Worm (Caenorhabditis elegans) whole organism, midembryonic: ENCODE results near the gene mam-6.

Source experiments
- T22C8.4 ChIP-seq: fragments of 200-800 bp; sonication (Bioruptor generic); IDR thresholded peaks from 2 replicates; pipeline ENCODE4 v1.3.6; 2022; ENCODE audit warnings: missing genetic modification characterization, missing compliant biosample characterization
- cog-1 ChIP-seq: sonication (generic microtip); optimal IDR thresholded peaks from 2 replicates; lab custom pipeline; 2016; ENCODE audit warnings: missing genetic modification characterization, missing compliant biosample characterization
- flt-1 ChIP-seq: fragments of 200-800 bp; sonication (Bioruptor generic); IDR thresholded peaks from 2 replicates; pipeline ENCODE4 v1.3.6; 2022; ENCODE audit warnings: missing genetic modification characterization, missing compliant biosample characterization
- med-1 ChIP-seq: sonication (generic microtip); optimal IDR thresholded peaks from 2 replicates; lab custom pipeline; 2017; ENCODE audit warnings: missing genetic modification characterization, mild to moderate bottlenecking, missing compliant biosample characterization, antibody characterized with exemption, missing genetic modification reagents; ENCODE audit not compliant: insufficient read depth
- ref-1 ChIP-seq: fragments of 200-800 bp; sonication (Bioruptor generic); conservative IDR thresholded peaks from 2 replicates; pipeline ENCODE4 v1.3.6; 2022; ENCODE audit warnings: missing genetic modification reagents, missing genetic modification characterization, missing compliant biosample characterization
- tab-1 ChIP-seq: fragments of 200-800 bp; sonication (Bioruptor generic); IDR thresholded peaks from 2 replicates; pipeline ENCODE4 v1.3.6; 2022; ENCODE audit warnings: missing genetic modification characterization, missing compliant biosample characterization
- ztf-29 ChIP-seq: fragments of 200-800 bp; sonication (Bioruptor generic); IDR thresholded peaks from 2 replicates; pipeline ENCODE4 v1.3.6; 2022; ENCODE audit warnings: missing genetic modification reagents, missing genetic modification characterization, missing compliant biosample characterization

- TF ChIP-seq ref-1 (GFP tag; lab: Robert Waterston, UW) (no peak), flt-1 (GFP tag; lab: Robert Waterston, UW) (no peak), T22C8.4 (GFP tag; lab: Robert Waterston, UW) (no peak), cog-1 (tag; lab: Kevin White, UChicago) (no peak), tab-1 (GFP tag; lab: Robert Waterston, UW) (no peak), med-1 (GFP tag; lab: Kevin White, UChicago) (no peak), ztf-29 (no peak)
Measured at ce11 chrX:15104963-15105493, 35.9 kb upstream of the mam-6 start.
